Worm (Caenorhabditis elegans) whole organism, L4 larva: ENCODE results near the gene sek-3.

Source experiments
- F37D6.2 ChIP-seq: sonication (generic microtip); optimal IDR thresholded peaks from 2 replicates; lab custom pipeline; 2016; ENCODE audit warnings: mild to moderate bottlenecking, missing genetic modification characterization, missing compliant biosample characterization
- R02D3.7 ChIP-seq: fragments of 150-350 bp; sonication (generic microtip); optimal IDR thresholded peaks from 3 replicates; lab custom pipeline; 2014; ENCODE audit warnings: missing biosample characterization, missing genetic modification characterization
- ceh-62 ChIP-seq: sonication (generic microtip); optimal IDR thresholded peaks from 2 replicates; lab custom pipeline; 2017; ENCODE audit warnings: missing biosample characterization, missing genetic modification characterization
- ceh-82 ChIP-seq: sonication (generic microtip); optimal IDR thresholded peaks from 2 replicates; lab custom pipeline; 2017; ENCODE audit warnings: missing biosample characterization, missing genetic modification characterization
- fos-1 ChIP-seq: fragments of 150-350 bp; optimal IDR thresholded peaks from 2 replicates; lab custom pipeline; 2014; ENCODE audit warnings: missing biosample characterization, missing genetic modification characterization
- jun-1 ChIP-seq: fragments of 150-350 bp; optimal IDR thresholded peaks from 2 replicates; lab custom pipeline; 2014; ENCODE audit warnings: missing biosample characterization, missing genetic modification reagents, missing genetic modification characterization
- lin-15B ChIP-seq: fragments of 150-350 bp; sonication (generic microtip); optimal IDR thresholded peaks from 3 replicates; lab custom pipeline; 2014; ENCODE audit warnings: missing biosample characterization, missing genetic modification characterization
- nhr-76 ChIP-seq: fragments of 150-350 bp; optimal IDR thresholded peaks from 2 replicates; lab custom pipeline; 2014; ENCODE audit warnings: missing biosample characterization, missing genetic modification characterization
- pha-4 ChIP-seq, 2 experiments: fragments of 150-350 bp in 1 of 2; fragments of 200-800 bp in 1 of 2; sonication (Bioruptor generic) in 1 of 2; IDR thresholded peaks in 1 of 2; optimal IDR thresholded peaks in 1 of 2; 2 replicates each; pipeline versions ENCODE4 v1.3.6 to Lab custom; 2014 to 2022; ENCODE audit warnings: missing genetic modification characterization in 2 of 2, missing genetic modification reagents in 2 of 2, missing biosample characterization in 1 of 2, missing compliant biosample characterization in 1 of 2
- skn-1 ChIP-seq: fragments of 150-350 bp; optimal IDR thresholded peaks from 2 replicates; lab custom pipeline; 2014; ENCODE audit warnings: missing biosample characterization, missing genetic modification characterization
- snpc-4 ChIP-seq: fragments of 150-350 bp; optimal IDR thresholded peaks from 2 replicates; lab custom pipeline; 2014; ENCODE audit warnings: missing biosample characterization, missing genetic modification characterization
- unc-39 ChIP-seq: sonication (generic microtip); optimal IDR thresholded peaks from 2 replicates; lab custom pipeline; 2017; ENCODE audit warnings: missing biosample characterization, missing genetic modification characterization

- TF ChIP-seq fos-1 (tag; lab: Kevin White, UChicago) (no peak), pha-4 (GFP tag; IDR thresholded peaks at IDR 0.05; lab: Robert Waterston, UW) (no peak), pha-4 (tag; optimal IDR thresholded peaks at IDR 0.05; lab: Kevin White, UChicago) (no peak), lin-15B (tag; lab: Kevin White, UChicago) (no peak), F37D6.2 (tag; lab: Kevin White, UChicago) (no peak), snpc-4 (tag; lab: Kevin White, UChicago) (no peak), ceh-82 (tag; lab: Kevin White, UChicago) (no peak), jun-1 (tag; lab: Kevin White, UChicago) (no peak), unc-39 (tag; lab: Kevin White, UChicago) (no peak), ceh-62 (tag; lab: Kevin White, UChicago) (no peak), nhr-76 (no peak), skn-1 (tag; lab: Kevin White, UChicago) (no peak), R02D3.7 (tag; lab: Kevin White, UChicago) (no peak)
These were observed 20.1 kb upstream of the sek-3 start, which contains the start of gene ZC8.6 for ce11 chrX:4997548-4998087.
